Worm (Caenorhabditis elegans) whole organism, L1 larva: Measurements from ENCODE around the gene cbd-1.

Experiments
- C04F5.9 ChIP-seq: sonication (generic microtip); optimal IDR thresholded peaks from 2 replicates; lab custom pipeline; 2016; ENCODE audit warnings: missing genetic modification characterization, missing compliant biosample characterization
- C16A3.4 ChIP-seq: fragments of 150-350 bp; optimal IDR thresholded peaks from 2 replicates; lab custom pipeline; 2014; ENCODE audit warnings: missing biosample characterization, missing genetic modification characterization
- Y116A8C.19 ChIP-seq: sonication (generic microtip); optimal IDR thresholded peaks from 2 replicates; lab custom pipeline; 2016; ENCODE audit warnings: missing compliant biosample characterization, missing genetic modification characterization, borderline replicate concordance
- aha-1 ChIP-seq: fragments of 150-350 bp; optimal IDR thresholded peaks from 2 replicates; lab custom pipeline; 2014; ENCODE audit warnings: missing biosample characterization, missing genetic modification characterization
- ama-1 ChIP-seq: fragments of 150-350 bp; optimal IDR thresholded peaks from 2 replicates; lab custom pipeline; 2014
- blmp-1 ChIP-seq: fragments of 150-350 bp; optimal IDR thresholded peaks from 2 replicates; lab custom pipeline; 2014; ENCODE audit warnings: missing biosample characterization, missing genetic modification characterization
- ceh-63 ChIP-seq: fragments of 200-800 bp; sonication (Bioruptor generic); optimal IDR thresholded peaks from 2 replicates; lab custom pipeline; 2018; ENCODE audit warnings: mild to moderate bottlenecking, missing genetic modification characterization, missing compliant biosample characterization
- ceh-8 ChIP-seq: fragments of 200-800 bp; sonication (Bioruptor generic); optimal IDR thresholded peaks from 2 replicates; lab custom pipeline; 2018; ENCODE audit warnings: mild to moderate bottlenecking, missing genetic modification characterization, moderate library complexity, missing compliant biosample characterization
- ceh-88 ChIP-seq: fragments of 200-800 bp; sonication (Bioruptor generic); IDR thresholded peaks from 2 replicates; pipeline ENCODE4 v1.3.6; 2022; ENCODE audit warnings: missing genetic modification characterization, missing compliant biosample characterization
- ceh-90 ChIP-seq: sonication (generic microtip); optimal IDR thresholded peaks from 2 replicates; lab custom pipeline; 2016; ENCODE audit warnings: missing genetic modification characterization, missing compliant biosample characterization
- ces-1 ChIP-seq: fragments of 150-350 bp; optimal IDR thresholded peaks from 2 replicates; lab custom pipeline; 2014; ENCODE audit warnings: missing biosample characterization, missing genetic modification reagents, missing genetic modification characterization
- dsc-1 ChIP-seq: sonication (generic microtip); optimal IDR thresholded peaks from 2 replicates; lab custom pipeline; 2016; ENCODE audit warnings: mild to moderate bottlenecking, missing genetic modification characterization, missing compliant biosample characterization
- efl-1 ChIP-seq, 4 experiments: fragments of 150-350 bp; optimal IDR thresholded peaks in 3 of 4; peaks in 1 of 4; 1 replicate in 1 of 4; 2 replicates in 3 of 4; lab custom pipeline; 2014; ENCODE audit warnings: missing biosample characterization in 2 of 4, missing genetic modification characterization in 2 of 4, missing genetic modification reagents in 2 of 4
- efl-3 ChIP-seq: fragments of 200-800 bp; sonication (Bioruptor generic); optimal IDR thresholded peaks from 2 replicates; lab custom pipeline; 2018; ENCODE audit warnings: mild to moderate bottlenecking, missing genetic modification characterization, missing compliant biosample characterization
- ets-5 ChIP-seq: fragments of 200-800 bp; sonication (Bioruptor generic); IDR thresholded peaks from 2 replicates; pipeline ENCODE4 v1.3.6; 2022; ENCODE audit warnings: missing genetic modification characterization, missing compliant biosample characterization
- fkh-4 ChIP-seq: sonication (generic microtip); optimal IDR thresholded peaks from 2 replicates; lab custom pipeline; 2016; ENCODE audit warnings: missing compliant biosample characterization, missing genetic modification characterization, borderline replicate concordance
- fkh-8 ChIP-seq: sonication (generic microtip); optimal IDR thresholded peaks from 2 replicates; lab custom pipeline; 2016; ENCODE audit warnings: mild to moderate bottlenecking, missing genetic modification characterization, missing compliant biosample characterization
- fos-1 ChIP-seq: fragments of 150-350 bp; optimal IDR thresholded peaks from 2 replicates; lab custom pipeline; 2014; ENCODE audit warnings: missing biosample characterization, missing genetic modification characterization
- grh-1 ChIP-seq: fragments of 200-800 bp; sonication (Bioruptor generic); IDR thresholded peaks from 2 replicates; pipeline ENCODE4 v1.3.6; 2022; ENCODE audit warnings: missing genetic modification reagents, missing genetic modification characterization, missing compliant biosample characterization
- hlh-17 ChIP-seq: fragments of 200-800 bp; sonication (Bioruptor generic); optimal IDR thresholded peaks from 2 replicates; lab custom pipeline; 2018; ENCODE audit warnings: missing genetic modification characterization, mild to moderate bottlenecking, missing compliant biosample characterization, moderate library complexity, borderline replicate concordance
- hpl-2 ChIP-seq: fragments of 150-350 bp; optimal IDR thresholded peaks from 2 replicates; lab custom pipeline; 2014; ENCODE audit warnings: missing biosample characterization, missing genetic modification reagents, missing genetic modification characterization
- irx-1 ChIP-seq: sonication (generic microtip); optimal IDR thresholded peaks from 2 replicates; lab custom pipeline; 2016; ENCODE audit warnings: missing genetic modification characterization, missing compliant biosample characterization
- isw-1 ChIP-seq: fragments of 200-800 bp; sonication (Bioruptor generic); IDR thresholded peaks from 2 replicates; pipeline ENCODE4 v1.3.6; 2022; ENCODE audit warnings: missing genetic modification characterization, missing compliant biosample characterization
- lin-13 ChIP-seq: fragments of 150-350 bp; optimal IDR thresholded peaks from 2 replicates; lab custom pipeline; 2014; ENCODE audit warnings: missing biosample characterization, missing genetic modification reagents, missing genetic modification characterization
- lin-35 ChIP-seq, 2 experiments: fragments of 150-350 bp; optimal IDR thresholded peaks; 2 replicates each; lab custom pipeline; 2014; ENCODE audit warnings: missing biosample characterization in 2 of 2, missing genetic modification characterization in 2 of 2, missing genetic modification reagents in 2 of 2
- lin-39 ChIP-seq: fragments of 150-350 bp; optimal IDR thresholded peaks from 2 replicates; lab custom pipeline; 2014; ENCODE audit warnings: missing biosample characterization, missing genetic modification reagents, missing genetic modification characterization
- lir-3 ChIP-seq: sonication (generic microtip); optimal IDR thresholded peaks from 2 replicates; lab custom pipeline; 2016; ENCODE audit warnings: mild to moderate bottlenecking, missing genetic modification characterization, moderate library complexity, missing compliant biosample characterization; ENCODE audit not compliant: poor library complexity
- mdl-1 ChIP-seq, 2 experiments: fragments of 150-350 bp; optimal IDR thresholded peaks; 2 replicates each; lab custom pipeline; 2014 to 2017; ENCODE audit warnings: missing biosample characterization in 2 of 2, missing genetic modification characterization in 2 of 2, inconsistent platforms in 1 of 2
- mep-1 ChIP-seq: fragments of 150-350 bp; optimal IDR thresholded peaks from 2 replicates; lab custom pipeline; 2014; ENCODE audit warnings: missing biosample characterization, missing genetic modification characterization
- nhr-11 ChIP-seq: fragments of 150-350 bp; optimal IDR thresholded peaks from 2 replicates; lab custom pipeline; 2014; ENCODE audit warnings: missing biosample characterization, missing genetic modification characterization
- nhr-19 ChIP-seq: fragments of 200-800 bp; sonication (Bioruptor generic); conservative IDR thresholded peaks from 2 replicates; pipeline ENCODE4 v1.3.6; 2022; ENCODE audit warnings: missing genetic modification characterization, missing compliant biosample characterization
- nhr-20 ChIP-seq: sonication (generic microtip); optimal IDR thresholded peaks from 2 replicates; lab custom pipeline; 2016; ENCODE audit warnings: mild to moderate bottlenecking, missing genetic modification characterization, missing compliant biosample characterization
- nhr-28 ChIP-seq: fragments of 150-350 bp; optimal IDR thresholded peaks from 2 replicates; lab custom pipeline; 2014; ENCODE audit warnings: missing biosample characterization, missing genetic modification characterization
- nhr-71 ChIP-seq: sonication (generic microtip); optimal IDR thresholded peaks from 2 replicates; lab custom pipeline; 2016; ENCODE audit warnings: mild to moderate bottlenecking, missing genetic modification characterization, moderate library complexity, missing compliant biosample characterization
- nhr-77 ChIP-seq: fragments of 150-350 bp; optimal IDR thresholded peaks from 2 replicates; lab custom pipeline; 2014; ENCODE audit warnings: missing biosample characterization, missing genetic modification characterization
- nhr-85 ChIP-seq: sonication (generic microtip); peaks from one replicate; lab custom pipeline; 2016; ENCODE audit warnings: missing genetic modification characterization, inconsistent platforms, missing compliant biosample characterization
- nhr-90 ChIP-seq: sonication (generic microtip); optimal IDR thresholded peaks from 2 replicates; lab custom pipeline; 2016; ENCODE audit warnings: mild to moderate bottlenecking, missing genetic modification characterization, missing compliant biosample characterization; ENCODE audit not compliant: poor library complexity
- pag-3 ChIP-seq: sonication (generic microtip); optimal IDR thresholded peaks from 2 replicates; lab custom pipeline; 2017; ENCODE audit warnings: missing genetic modification characterization, mild to moderate bottlenecking, missing compliant biosample characterization, antibody characterized with exemption, borderline replicate concordance; ENCODE audit not compliant: insufficient read depth
- pax-3 ChIP-seq: fragments of 200-800 bp; sonication (Bioruptor generic); optimal IDR thresholded peaks from 2 replicates; lab custom pipeline; 2018; ENCODE audit warnings: mild to moderate bottlenecking, missing genetic modification characterization, moderate library complexity, missing compliant biosample characterization
- pqm-1 ChIP-seq: sonication (generic microtip); optimal IDR thresholded peaks from 3 replicates; lab custom pipeline; 2017; ENCODE audit warnings: missing biosample characterization, missing genetic modification characterization
- snpc-4 ChIP-seq: fragments of 150-350 bp; optimal IDR thresholded peaks from 2 replicates; lab custom pipeline; 2014; ENCODE audit warnings: missing biosample characterization, missing genetic modification characterization
- snu-23 ChIP-seq: sonication (generic microtip); optimal IDR thresholded peaks from 2 replicates; lab custom pipeline; 2016; ENCODE audit warnings: missing genetic modification characterization, missing compliant biosample characterization
- sox-4 ChIP-seq: sonication (generic microtip); optimal IDR thresholded peaks from 2 replicates; lab custom pipeline; 2016; ENCODE audit warnings: missing genetic modification characterization, missing compliant biosample characterization
- sptf-1 ChIP-seq: fragments of 150-350 bp; optimal IDR thresholded peaks from 2 replicates; lab custom pipeline; 2014; ENCODE audit warnings: missing biosample characterization, missing genetic modification characterization
- sup-37 ChIP-seq: fragments of 200-800 bp; sonication (Bioruptor generic); optimal IDR thresholded peaks from 2 replicates; lab custom pipeline; 2018; ENCODE audit warnings: mild to moderate bottlenecking, missing genetic modification characterization, missing compliant biosample characterization
- tlp-1 ChIP-seq: fragments of 150-350 bp; optimal IDR thresholded peaks from 2 replicates; lab custom pipeline; 2014; ENCODE audit warnings: missing biosample characterization, missing genetic modification characterization
- unc-130 ChIP-seq: fragments of 150-350 bp; optimal IDR thresholded peaks from 2 replicates; lab custom pipeline; 2017; ENCODE audit warnings: missing biosample characterization, missing genetic modification characterization, inconsistent platforms
- unc-62 ChIP-seq: fragments of 150-350 bp; optimal IDR thresholded peaks from 2 replicates; lab custom pipeline; 2014; ENCODE audit warnings: missing biosample characterization, missing genetic modification reagents, missing genetic modification characterization
- unc-86 ChIP-seq: sonication (generic microtip); optimal IDR thresholded peaks from 2 replicates; lab custom pipeline; 2016; ENCODE audit warnings: missing genetic modification characterization, missing compliant biosample characterization
- zip-4 ChIP-seq: fragments of 200-800 bp; sonication (Bioruptor generic); optimal IDR thresholded peaks from 2 replicates; lab custom pipeline; 2018; ENCODE audit warnings: mild to moderate bottlenecking, missing genetic modification characterization, moderate library complexity, missing compliant biosample characterization
- ztf-11 ChIP-seq, 2 experiments: sonication (generic microtip); optimal IDR thresholded peaks; 2 replicates each; lab custom pipeline; 2016 to 2017; ENCODE audit warnings: missing genetic modification characterization in 2 of 2, missing biosample characterization in 1 of 2, missing compliant biosample characterization in 1 of 2
- ztf-4 ChIP-seq: fragments of 150-350 bp; optimal IDR thresholded peaks from 2 replicates; lab custom pipeline; 2014; ENCODE audit warnings: missing biosample characterization, missing genetic modification characterization

The cbd-1 gene

DNA sequence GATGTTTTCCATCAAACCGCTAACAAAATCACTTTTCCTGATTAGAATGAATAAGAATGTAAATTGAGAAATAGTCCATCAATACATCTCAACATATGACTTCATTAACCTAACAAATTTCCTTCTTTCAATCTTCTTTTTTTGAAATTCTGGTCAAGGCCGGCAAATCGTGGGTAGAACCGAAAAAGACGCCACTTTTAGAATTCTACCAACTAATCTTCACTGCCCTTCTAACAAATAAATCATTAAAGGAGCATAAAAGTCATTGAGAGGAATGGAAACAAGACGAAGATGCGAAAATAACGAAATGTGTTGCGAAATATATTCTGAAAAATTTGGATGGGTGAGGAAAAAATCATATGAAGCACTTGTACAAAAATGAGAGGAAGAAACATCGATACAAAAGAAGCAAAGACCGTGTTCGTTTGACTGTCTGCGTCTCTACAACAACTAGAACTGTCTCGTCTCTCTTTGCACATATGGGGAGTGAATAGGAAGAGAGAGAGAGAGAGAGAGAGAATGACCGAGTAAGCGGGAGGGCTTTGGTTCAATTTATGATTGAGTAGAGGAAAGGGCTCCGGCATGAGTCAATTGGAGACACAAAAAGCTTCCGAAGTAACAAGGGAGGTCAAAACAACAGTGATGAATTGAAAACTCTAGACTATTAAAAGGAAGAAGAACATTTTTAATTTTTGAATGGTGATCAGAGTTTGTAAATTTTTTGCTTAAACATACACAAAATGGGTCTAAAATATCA lies 8.8 kb upstream of the cbd-1 start (continued):
- TF ChIP-seq snu-23: peak; percentile 8
- no peak for TF ChIP-seq fos-1 (tag; lab: Kevin White, UChicago)
- no peak for TF ChIP-seq mdl-1 (tag; optimal IDR thresholded peaks at IDR 0.05; lab: Kevin White, UChicago)
- TF ChIP-seq sup-37 (GFP tag; lab: Kevin White, UChicago): no peak
- peak; percentile 79 for TF ChIP-seq nhr-85 (tag; lab: Kevin White, UChicago)
- peak; percentile 34 for TF ChIP-seq mep-1 (tag; lab: Kevin White, UChicago)
- TF ChIP-seq unc-62 (GFP tag; lab: Kevin White, UChicago): no peak
- TF ChIP-seq ceh-63 (GFP tag; lab: Kevin White, UChicago): no peak
- no peak for TF ChIP-seq dsc-1 (tag; lab: Kevin White, UChicago)
- peak; percentile 17 for TF ChIP-seq nhr-71 (tag; lab: Kevin White, UChicago)
- TF ChIP-seq sptf-1 (tag; lab: Kevin White, UChicago): no peak
- no peak for TF ChIP-seq tlp-1 (tag; lab: Kevin White, UChicago)
- no peak for TF ChIP-seq grh-1 (GFP tag; lab: Robert Waterston, UW)
- TF ChIP-seq nhr-20: peak; percentile 22
- no peak for TF ChIP-seq lin-39 (tag; lab: Kevin White, UChicago)
- TF ChIP-seq ceh-8: no peak
- no peak for TF ChIP-seq unc-86 (tag; lab: Kevin White, UChicago)
- no peak for TF ChIP-seq lin-13
- peak in 1 of 2 experiments; percentile 63 for TF ChIP-seq lin-35 (GFP tag; optimal IDR thresholded peaks at IDR 0.05; lab: Kevin White, UChicago)
- TF ChIP-seq Y116A8C.19: no peak
- no peak for TF ChIP-seq ama-1 (lab: Kevin White, UChicago)
- TF ChIP-seq C04F5.9 (tag; lab: Kevin White, UChicago): no peak
- no peak for TF ChIP-seq C16A3.4 (tag; lab: Kevin White, UChicago)
- TF ChIP-seq aha-1 (tag; lab: Kevin White, UChicago): no peak
- TF ChIP-seq nhr-19 (GFP tag; lab: Robert Waterston, UW): no peak
- TF ChIP-seq pax-3 (tag; lab: Kevin White, UChicago): no peak
- TF ChIP-seq nhr-11 (tag; lab: Kevin White, UChicago): no peak
- no peak for TF ChIP-seq pag-3 (tag; lab: Kevin White, UChicago)
- TF ChIP-seq unc-130: no peak
- no peak for TF ChIP-seq zip-4
- no peak for TF ChIP-seq ztf-4 (tag; lab: Kevin White, UChicago)
- TF ChIP-seq lir-3 (tag; lab: Kevin White, UChicago): no peak
- no peak for TF ChIP-seq nhr-77
- TF ChIP-seq snpc-4 (tag; lab: Kevin White, UChicago): no peak
- TF ChIP-seq fkh-4: no peak
- TF ChIP-seq blmp-1 (tag; lab: Kevin White, UChicago): peak; percentile 23
- TF ChIP-seq sox-4 (tag; lab: Kevin White, UChicago): no peak
- TF ChIP-seq ets-5 (GFP tag; lab: Robert Waterston, UW): no peak
- TF ChIP-seq efl-1 (optimal IDR thresholded peaks at IDR 0.05; lab: Kevin White, UChicago): peak; percentile 16 to 29
- TF ChIP-seq efl-1 (GFP tag; optimal IDR thresholded peaks at IDR 0.05 in 1 of 2; lab: Kevin White, UChicago): peak in 1 of 2 experiments; percentile 91
- TF ChIP-seq ztf-11 (tag; optimal IDR thresholded peaks at IDR 0.05; lab: Kevin White, UChicago): no peak
- peak; percentile 2 for TF ChIP-seq nhr-90
- TF ChIP-seq nhr-28: no peak
- peak; percentile 43 for TF ChIP-seq hpl-2
- no peak for TF ChIP-seq ceh-88
- no peak for TF ChIP-seq ceh-90 (tag; lab: Kevin White, UChicago)
- TF ChIP-seq irx-1 (tag; lab: Kevin White, UChicago): no peak
- TF ChIP-seq efl-3 (GFP tag; lab: Kevin White, UChicago): no peak
- no peak for TF ChIP-seq isw-1 (GFP tag; lab: Robert Waterston, UW)
- no peak for TF ChIP-seq fkh-8 (tag; lab: Kevin White, UChicago)
- TF ChIP-seq pqm-1 (tag; lab: Kevin White, UChicago): no peak
- TF ChIP-seq ces-1: no peak
- TF ChIP-seq hlh-17 (GFP tag; lab: Kevin White, UChicago): no peak
